Fruit fly (Drosophila melanogaster) whole organism, prepupa: ENCODE measurements around the gene Glg1.

ENCODE experiments used
- CG10669 ChIP-seq: fragments of 200-800 bp; sonication (Bioruptor generic); optimal IDR thresholded peaks from 3 replicates; lab custom pipeline; 2018; ENCODE audit warnings: missing biosample characterization, mild to moderate bottlenecking, missing genetic modification characterization, moderate library complexity
- CG11762 ChIP-seq: fragments of 200-800 bp; sonication (Bioruptor generic); optimal IDR thresholded peaks from 3 replicates; lab custom pipeline; 2016; ENCODE audit warnings: missing biosample characterization, missing genetic modification characterization; ENCODE audit not compliant: insufficient read depth
- CG11902 ChIP-seq: fragments of 200-800 bp; sonication (Bioruptor generic); optimal IDR thresholded peaks from 3 replicates; lab custom pipeline; 2016; ENCODE audit warnings: missing biosample characterization, missing genetic modification characterization
- CG15336 ChIP-seq: fragments of 200-800 bp; sonication (Bioruptor generic); IDR thresholded peaks from 2 replicates; pipeline ENCODE4 v1.3.6; 2022; ENCODE audit warnings: missing biosample characterization, missing genetic modification characterization
- CG1621 ChIP-seq: fragments of 200-800 bp; sonication (Bioruptor generic); optimal IDR thresholded peaks from 3 replicates; lab custom pipeline; 2018; ENCODE audit warnings: missing biosample characterization, mild to moderate bottlenecking, missing genetic modification characterization
- CG31627 ChIP-seq: fragments of 200-800 bp; sonication (Bioruptor generic); optimal IDR thresholded peaks from 3 replicates; lab custom pipeline; 2016; ENCODE audit warnings: missing biosample characterization, missing genetic modification characterization
- CG34406 ChIP-seq: fragments of 200-800 bp; sonication (Bioruptor generic); optimal IDR thresholded peaks from 3 replicates; lab custom pipeline; 2016; ENCODE audit warnings: missing biosample characterization, missing genetic modification characterization
- CG4318 ChIP-seq: fragments of 200-800 bp; sonication (Bioruptor generic); optimal IDR thresholded peaks from 3 replicates; lab custom pipeline; 2017; ENCODE audit warnings: missing biosample characterization, mild to moderate bottlenecking, missing genetic modification characterization
- CG6163 ChIP-seq: fragments of 200-800 bp; sonication (Bioruptor generic); IDR thresholded peaks from 3 replicates; pipeline ENCODE4 v1.3.6; 2022; ENCODE audit warnings: missing biosample characterization, missing genetic modification characterization
- CG6792 ChIP-seq: fragments of 200-800 bp; sonication (Bioruptor generic); optimal IDR thresholded peaks from 3 replicates; lab custom pipeline; 2016; ENCODE audit warnings: missing biosample characterization, missing genetic modification characterization
- CG6854 ChIP-seq: fragments of 200-800 bp; sonication (Bioruptor generic); optimal IDR thresholded peaks from 2 replicates; lab custom pipeline; 2017; ENCODE audit warnings: missing biosample characterization, mild to moderate bottlenecking, missing genetic modification characterization
- CG8119 ChIP-seq: fragments of 200-800 bp; sonication (Bioruptor generic); IDR thresholded peaks from 3 replicates; pipeline ENCODE4 v1.3.6; 2022; ENCODE audit warnings: missing biosample characterization, missing genetic modification characterization
- CG8319 ChIP-seq: fragments of 200-800 bp; sonication (Bioruptor generic); optimal IDR thresholded peaks from 3 replicates; lab custom pipeline; 2016; ENCODE audit warnings: missing biosample characterization, missing genetic modification characterization
- CG8632 ChIP-seq: fragments of 200-800 bp; sonication (Bioruptor generic); optimal IDR thresholded peaks from 3 replicates; lab custom pipeline; 2016; ENCODE audit warnings: missing biosample characterization, missing genetic modification characterization
- Eip75B ChIP-seq: fragments of 200-800 bp; sonication (Bioruptor generic); optimal IDR thresholded peaks from 3 replicates; lab custom pipeline; 2016; ENCODE audit warnings: missing biosample characterization, missing genetic modification characterization
- Eip93F ChIP-seq: fragments of 200-800 bp; sonication (Bioruptor generic); optimal IDR thresholded peaks from 2 replicates; lab custom pipeline; 2016; ENCODE audit warnings: missing biosample characterization, mild to moderate bottlenecking, missing genetic modification characterization
- Ets21C ChIP-seq: fragments of 200-800 bp; sonication (Bioruptor generic); optimal IDR thresholded peaks from 3 replicates; lab custom pipeline; 2016; ENCODE audit warnings: missing biosample characterization, missing genetic modification characterization
- Ets96B ChIP-seq: fragments of 200-800 bp; optimal IDR thresholded peaks from 2 replicates; lab custom pipeline; 2019; ENCODE audit warnings: missing biosample characterization, mild to moderate bottlenecking, missing genetic modification characterization, moderate library complexity
- Gug ChIP-seq: fragments of 200-800 bp; sonication (Bioruptor generic); IDR thresholded peaks from 2 replicates; pipeline ENCODE4 v1.3.6; 2022; ENCODE audit warnings: missing biosample characterization, missing genetic modification characterization
- Hr38 ChIP-seq: sonication (Bioruptor generic); optimal IDR thresholded peaks from 2 replicates; lab custom pipeline; 2016; ENCODE audit warnings: missing biosample characterization, missing genetic modification characterization
- Hr39 ChIP-seq: fragments of 200-800 bp; sonication (Bioruptor generic); optimal IDR thresholded peaks from 2 replicates; lab custom pipeline; 2016; ENCODE audit warnings: missing biosample characterization, missing genetic modification characterization
- Lpt ChIP-seq: fragments of 200-800 bp; sonication (Bioruptor generic); optimal IDR thresholded peaks from 3 replicates; lab custom pipeline; 2016; ENCODE audit warnings: missing biosample characterization, missing genetic modification characterization
- Met ChIP-seq: fragments of 200-800 bp; sonication (Bioruptor generic); optimal IDR thresholded peaks from 3 replicates; lab custom pipeline; 2016; ENCODE audit warnings: missing biosample characterization, missing genetic modification characterization
- OdsH ChIP-seq: fragments of 200-800 bp; sonication (Bioruptor generic); optimal IDR thresholded peaks from 3 replicates; lab custom pipeline; 2016; ENCODE audit warnings: missing biosample characterization, missing genetic modification characterization
- Sox14 ChIP-seq: fragments of 200-800 bp; sonication (Bioruptor generic); optimal IDR thresholded peaks from 3 replicates; lab custom pipeline; 2016; ENCODE audit warnings: missing biosample characterization, missing genetic modification characterization
- acj6 ChIP-seq: fragments of 200-800 bp; sonication (Bioruptor generic); optimal IDR thresholded peaks from 3 replicates; lab custom pipeline; 2016; ENCODE audit warnings: missing biosample characterization, missing genetic modification characterization
- cyc ChIP-seq: fragments of 200-800 bp; sonication (Bioruptor generic); optimal IDR thresholded peaks from 3 replicates; lab custom pipeline; 2016; ENCODE audit warnings: missing biosample characterization, missing genetic modification characterization
- dsx ChIP-seq: fragments of 200-800 bp; optimal IDR thresholded peaks from 3 replicates; lab custom pipeline; 2019; ENCODE audit warnings: missing biosample characterization, mild to moderate bottlenecking, missing genetic modification characterization, moderate library complexity; ENCODE audit not compliant: poor library complexity, severe bottlenecking
- esn ChIP-seq: fragments of 200-800 bp; sonication (Bioruptor generic); optimal IDR thresholded peaks from 2 replicates; lab custom pipeline; 2016; ENCODE audit warnings: missing biosample characterization, mild to moderate bottlenecking, missing genetic modification characterization, moderate library complexity
- fkh ChIP-seq: fragments of 200-800 bp; sonication (Bioruptor generic); optimal IDR thresholded peaks from 3 replicates; lab custom pipeline; 2017; ENCODE audit warnings: missing biosample characterization, mild to moderate bottlenecking, missing genetic modification characterization, moderate library complexity
- net ChIP-seq: fragments of 200-800 bp; sonication (Bioruptor generic); optimal IDR thresholded peaks from 3 replicates; lab custom pipeline; 2016; ENCODE audit warnings: missing biosample characterization, missing genetic modification characterization
- pdm3 ChIP-seq: fragments of 200-800 bp; sonication (Bioruptor generic); optimal IDR thresholded peaks from 3 replicates; lab custom pipeline; 2016; ENCODE audit warnings: missing biosample characterization, missing genetic modification characterization
- salr ChIP-seq, 2 experiments: fragments of 200-800 bp; sonication (Bioruptor generic); optimal IDR thresholded peaks; 3 replicates each; lab custom pipeline; 2016 to 2018; ENCODE audit warnings: missing biosample characterization in 2 of 2, missing genetic modification characterization in 2 of 2, mild to moderate bottlenecking in 1 of 2
- ss ChIP-seq, 2 experiments: fragments of 200-800 bp; sonication (Bioruptor generic); optimal IDR thresholded peaks; 2 replicates in 1 of 2; 3 replicates in 1 of 2; lab custom pipeline; 2017 to 2018; ENCODE audit warnings: mild to moderate bottlenecking in 2 of 2, missing biosample characterization in 2 of 2, missing genetic modification characterization in 2 of 2, moderate library complexity in 1 of 2
- svp ChIP-seq: fragments of 200-800 bp; sonication (Bioruptor generic); peaks from one replicate; lab custom pipeline; 2016; ENCODE audit warnings: missing biosample characterization, missing genetic modification characterization
- topi ChIP-seq: fragments of 200-800 bp; sonication (Bioruptor generic); optimal IDR thresholded peaks from 3 replicates; lab custom pipeline; 2016; ENCODE audit warnings: missing biosample characterization, missing genetic modification characterization
- vri ChIP-seq: fragments of 200-800 bp; sonication (Bioruptor generic); optimal IDR thresholded peaks from 3 replicates; lab custom pipeline; 2016; ENCODE audit warnings: missing biosample characterization, mild to moderate bottlenecking, missing genetic modification characterization

The Glg1 gene

DNA sequence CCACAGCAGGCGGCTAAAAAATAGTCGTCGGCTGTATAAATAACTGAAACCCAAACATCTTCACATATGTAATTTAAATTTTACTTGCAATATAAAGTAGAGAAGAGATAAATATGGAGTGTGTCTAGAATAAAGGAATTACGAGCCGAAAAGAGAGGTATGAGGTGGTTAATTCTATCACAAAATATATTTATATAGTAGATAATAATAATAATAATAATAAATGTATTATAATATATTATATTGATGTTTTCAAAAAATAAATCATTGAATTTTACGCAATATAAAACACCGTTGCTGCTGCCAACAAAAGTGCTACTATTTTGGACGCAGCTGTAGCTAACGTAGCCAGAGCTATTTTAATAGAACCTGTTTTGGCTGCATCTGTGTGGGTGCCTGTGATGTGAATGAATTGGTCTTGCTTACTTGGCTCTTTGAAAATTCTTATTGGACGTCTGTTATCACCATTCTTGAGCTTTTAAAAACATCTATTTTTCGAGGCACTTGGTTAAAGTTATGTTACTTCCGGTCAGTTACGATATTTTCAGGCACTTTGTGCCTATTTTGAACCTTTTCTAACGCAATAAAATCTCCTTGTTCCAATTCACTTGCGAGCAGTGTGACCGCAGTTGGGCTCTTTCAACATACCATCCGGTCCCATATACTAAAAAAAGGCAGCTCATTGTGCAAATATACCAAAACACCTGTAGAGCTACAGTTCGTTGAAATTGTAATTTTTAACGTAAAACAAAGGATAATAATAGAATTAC lies 10.3 kb downstream of the Glg1 start, which contains the start of gene Hr78 (continued):
- TF ChIP-seq Eip93F (no peak), topi (peak; percentile 45), CG15336 (peak; percentile 88), acj6 (GFP tag; lab: Kevin White, UChicago) (peak; percentile 79), CG1621 (peak; percentile 36), svp (GFP tag; lab: Kevin White, UChicago) (no peak), CG8632 (GFP tag; lab: Kevin White, UChicago) (peak; percentile 91), ss (GFP tag; optimal IDR thresholded peaks at IDR 0.05; lab: Kevin White, UChicago) (peak in 1 of 2 experiments; percentile 84), CG8319 (peak; percentile 44), Ets96B (tag; lab: Kevin White, UChicago) (peak; percentile 82), Met (peak; percentile 59), salr (GFP tag; optimal IDR thresholded peaks at IDR 0.05; lab: Kevin White, UChicago) (no peak), esn (peak; percentile 76)

DNA sequence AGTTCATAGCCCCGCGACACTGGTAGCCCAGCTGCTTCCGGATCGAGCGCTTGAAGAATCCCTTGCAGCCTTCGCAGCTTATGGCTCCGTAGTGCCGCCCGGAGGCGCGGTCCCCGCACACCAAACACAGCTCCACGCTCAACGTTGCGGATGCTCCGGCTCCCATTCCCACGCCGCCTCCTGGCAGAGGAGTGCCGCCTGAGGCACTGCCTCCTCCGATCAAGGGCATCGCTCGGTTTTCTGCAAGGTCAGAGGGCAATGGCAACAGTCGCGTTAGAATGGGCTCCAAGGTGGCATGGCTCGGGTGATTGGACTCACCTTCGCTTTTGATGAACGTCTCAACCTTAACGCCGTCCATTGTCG lies 10.9 kb downstream of the Glg1 start:
- TF ChIP-seq net (GFP tag; lab: Kevin White, UChicago) (no peak), ss (GFP tag; optimal IDR thresholded peaks at IDR 0.05; lab: Kevin White, UChicago) (no peak), Hr39 (GFP tag; lab: Kevin White, UChicago) (no peak), OdsH (GFP tag; lab: Kevin White, UChicago) (no peak), CG11762 (no peak), svp (GFP tag; lab: Kevin White, UChicago) (no peak)

DNA sequence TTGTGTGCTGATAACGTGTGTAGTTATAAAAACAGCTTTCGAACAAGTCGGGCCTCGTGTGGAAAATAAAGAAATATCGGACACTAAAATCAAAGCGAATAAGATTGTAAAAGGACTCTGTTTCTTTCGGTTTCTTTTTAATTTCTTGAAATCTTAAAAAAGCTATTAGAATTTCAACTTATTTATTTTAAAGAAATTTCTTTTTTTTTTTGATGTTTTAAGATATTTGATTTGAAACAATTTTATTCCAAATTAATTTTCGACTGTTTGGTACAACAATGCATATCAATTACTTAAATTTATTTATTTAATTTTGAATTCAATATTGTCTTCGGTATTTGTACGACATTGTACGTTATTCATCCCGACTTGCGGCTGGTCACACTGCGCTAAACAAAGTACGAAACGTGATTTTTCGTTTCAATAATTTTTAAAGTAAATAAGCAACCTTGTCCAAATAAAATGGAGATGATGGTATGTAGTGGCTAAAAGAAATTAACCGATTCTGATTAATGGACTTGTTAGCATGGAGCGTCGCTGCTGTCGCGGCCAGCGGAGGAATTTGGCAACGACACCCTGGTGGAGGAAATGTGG lies 14.5 kb downstream of the Glg1 start, which contains the start of the genes CG7202 and CG7519:
TSS of gene CG7202 (minus strand) at position 51 of the 594 bp plus-strand sequence.
TSS of gene CG7519 (plus strand) at position 361 of the 594 bp plus-strand sequence.
- TF ChIP-seq dsx (GFP tag; lab: Kevin White, UChicago) (peak; percentile 90), Met (no peak), CG31627 (GFP tag; lab: Kevin White, UChicago) (no peak), fkh (GFP tag; lab: Kevin White, UChicago) (peak; percentile 77), Sox14 (GFP tag; lab: Kevin White, UChicago) (no peak), svp (GFP tag; lab: Kevin White, UChicago) (no peak)

DNA sequence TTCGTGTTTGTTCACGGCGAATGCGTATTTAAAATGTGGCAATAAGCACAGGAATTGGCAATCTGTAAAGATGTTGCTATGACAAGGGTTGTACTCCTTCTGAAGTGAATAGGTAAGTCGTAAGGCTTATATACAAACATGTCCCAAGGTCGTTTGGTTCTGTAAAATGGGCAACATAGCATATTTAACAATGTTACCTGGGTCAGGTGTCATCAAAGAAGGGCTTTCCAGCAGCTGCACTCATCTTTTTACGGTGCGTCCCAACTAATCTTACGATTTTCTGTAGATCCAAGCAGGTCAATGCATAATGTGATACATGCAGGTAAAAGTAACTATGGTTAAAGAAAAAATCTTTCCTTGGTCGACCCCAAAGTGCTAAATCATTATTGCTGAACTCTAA lies 16.9 kb downstream of the Glg1 start, which contains the start of gene Neu2:
TSS of gene Neu2 (minus strand) at position 101 of the 400 bp plus-strand sequence.
- TF ChIP-seq CG4318 (GFP tag; lab: Kevin White, UChicago) (no peak), salr (GFP tag; optimal IDR thresholded peaks at IDR 0.05; lab: Kevin White, UChicago) (no peak), esn (no peak), Hr38 (GFP tag; lab: Kevin White, UChicago) (no peak), fkh (GFP tag; lab: Kevin White, UChicago) (no peak), Gug (no peak), Lpt (GFP tag; lab: Kevin White, UChicago) (no peak), vri (no peak)

DNA sequence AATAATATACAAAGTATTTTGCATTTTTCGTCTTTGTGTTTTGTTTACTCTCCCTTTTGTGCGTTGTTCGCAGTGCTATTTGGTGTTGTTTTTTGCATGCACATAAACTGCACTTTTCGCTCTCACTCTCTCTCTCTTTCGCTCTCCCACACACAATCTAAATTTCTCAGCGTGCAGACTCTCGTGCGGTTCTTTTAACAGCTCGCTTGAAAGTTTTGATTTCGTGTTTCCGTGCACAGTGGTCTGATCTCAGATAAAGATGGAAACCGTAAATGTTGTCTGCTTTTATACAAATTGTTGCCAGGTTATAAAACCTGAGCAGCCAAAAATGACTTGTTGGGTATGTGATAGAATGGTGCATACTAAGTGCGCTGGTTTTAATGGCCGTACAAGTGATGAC lies 22.0 kb downstream of the Glg1 start:
- TF ChIP-seq dsx (GFP tag; lab: Kevin White, UChicago) (peak; percentile 40), CG15336 (peak; percentile 55; the same call in 1 of the 2 replicates), CG8119 (peak; percentile 55), CG6163 (GFP tag; lab: Robert Waterston, UW) (peak; percentile 57; the same call in 2 of the 3 replicates)

DNA sequence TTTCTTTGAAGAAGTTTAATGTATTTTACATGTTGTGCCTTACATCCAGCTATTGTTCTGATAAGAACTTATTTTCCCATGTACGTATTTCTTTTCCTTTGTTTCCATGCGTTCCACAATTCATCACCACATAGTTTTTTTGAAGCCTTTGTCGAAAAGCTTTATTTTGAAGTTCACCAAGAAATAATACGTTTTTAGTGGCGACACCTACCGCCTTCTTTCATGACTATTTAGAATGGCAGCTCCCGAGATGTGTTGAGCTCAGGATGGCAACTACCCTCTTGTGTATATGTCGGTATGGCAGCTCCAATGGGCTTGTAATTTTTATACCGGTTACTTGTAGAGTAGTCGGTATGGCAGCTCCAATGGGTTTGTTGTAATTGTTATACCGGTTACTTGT lies 23.5 kb downstream of the Glg1 start:
- TF ChIP-seq Ets96B (tag; lab: Kevin White, UChicago), result no peak
- TF ChIP-seq CG31627 (GFP tag; lab: Kevin White, UChicago), result peak; percentile 2
- TF ChIP-seq CG6792 (GFP tag; lab: Kevin White, UChicago), result no peak
- no peak for TF ChIP-seq CG6854 (GFP tag; lab: Kevin White, UChicago)
- no peak for TF ChIP-seq Ets21C (GFP tag; lab: Kevin White, UChicago)
- no peak for TF ChIP-seq esn
- TF ChIP-seq Sox14 (GFP tag; lab: Kevin White, UChicago), result peak; percentile 56
- TF ChIP-seq salr (GFP tag; optimal IDR thresholded peaks at IDR 0.05; lab: Kevin White, UChicago), result no peak
- TF ChIP-seq CG8632 (GFP tag; lab: Kevin White, UChicago), result no peak
- no peak for TF ChIP-seq cyc (GFP tag; lab: Kevin White, UChicago)
- TF ChIP-seq Eip75B, result no peak
- no peak for TF ChIP-seq Hr38 (GFP tag; lab: Kevin White, UChicago)
- TF ChIP-seq OdsH (GFP tag; lab: Kevin White, UChicago), result no peak
- no peak for TF ChIP-seq CG34406 (GFP tag; lab: Kevin White, UChicago)
- no peak for TF ChIP-seq Lpt (GFP tag; lab: Kevin White, UChicago)
- peak; percentile 2 for TF ChIP-seq dsx (GFP tag; lab: Kevin White, UChicago)
- no peak for TF ChIP-seq CG4318 (GFP tag; lab: Kevin White, UChicago)
- no peak for TF ChIP-seq CG10669 (GFP tag; lab: Kevin White, UChicago)
- TF ChIP-seq acj6 (GFP tag; lab: Kevin White, UChicago), result no peak
- no peak for TF ChIP-seq pdm3 (GFP tag; lab: Kevin White, UChicago)
- TF ChIP-seq CG11902 (GFP tag; lab: Kevin White, UChicago), result no peak
